Worm (Caenorhabditis elegans): ENCODE data around the gene cnt-1.
"Not testable (repeated sequence)": the region's sequence is repeated elsewhere in the genome, so short reads cannot be mapped to it uniquely, and the experiment has no call there.

Gene cnt-1

DNA sequence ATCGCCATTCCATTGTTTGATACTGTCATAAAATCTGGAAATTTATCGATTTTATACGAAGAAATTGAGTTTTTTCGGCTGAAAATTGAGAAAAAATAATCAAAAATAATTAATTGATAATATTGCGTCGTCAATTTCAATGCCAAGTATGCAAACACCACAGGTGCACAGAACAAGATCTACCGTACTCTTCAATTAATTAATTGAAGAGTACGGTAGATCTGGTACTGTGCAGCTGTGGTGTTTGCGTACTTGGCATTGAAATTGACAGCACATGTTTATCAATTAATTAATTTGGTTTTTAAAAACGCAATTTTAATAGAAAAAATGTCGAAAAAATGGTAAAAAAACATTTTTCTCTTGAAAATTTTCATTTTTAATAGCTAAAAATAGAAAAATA lies at the start of gene cnt-1:
TSS of gene cnt-1 (minus strand) at position 36 of the 400 bp plus-strand sequence.
- TF ChIP-seq eyg-1 (tag; optimal IDR thresholded peaks at IDR 0.05): no peak
- TF ChIP-seq syd-9 (tag; optimal IDR thresholded peaks at IDR 0.05): no peak
- no peak for TF ChIP-seq pqm-1 (tag; optimal IDR thresholded peaks at IDR 0.05)

DNA sequence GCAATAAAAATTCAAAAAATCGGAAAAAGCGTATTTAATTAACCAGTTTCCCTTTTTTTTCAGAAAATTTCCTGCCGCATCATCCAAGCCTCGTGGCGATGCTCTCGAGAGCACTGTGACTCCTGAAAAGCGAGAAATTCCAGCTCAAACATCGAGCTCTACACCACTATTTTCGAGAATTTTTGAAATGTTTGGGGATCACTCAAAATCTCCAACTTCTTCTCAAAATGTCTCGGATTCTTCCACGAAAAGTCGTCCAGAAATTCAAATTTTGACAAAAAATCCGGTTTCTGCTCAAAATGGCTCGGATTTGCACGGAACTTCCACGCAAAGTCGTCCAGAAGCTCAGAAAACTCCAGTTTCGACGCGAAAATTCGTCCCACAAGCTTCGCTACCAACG lies 49.3 kb upstream of the cnt-1 start:
- no peak for TF ChIP-seq npax-4 (tag; optimal IDR thresholded peaks at IDR 0.05)
- TF ChIP-seq ahr-1 (tag; optimal IDR thresholded peaks at IDR 0.05): no peak
- no peak for TF ChIP-seq hlh-15 (tag; optimal IDR thresholded peaks at IDR 0.05)
- no peak for TF ChIP-seq fkh-6 (tag; optimal IDR thresholded peaks at IDR 0.05)
- no peak for TF ChIP-seq pqm-1 (tag; optimal IDR thresholded peaks at IDR 0.05)
- no peak for TF ChIP-seq nfya-1 (tag; optimal IDR thresholded peaks at IDR 0.05)
- no peak for TF ChIP-seq K09A11.1 (tag; optimal IDR thresholded peaks at IDR 0.05; ENCODE audit: insufficient read depth)
- no peak for TF ChIP-seq fkh-10 (GFP tag; optimal IDR thresholded peaks at IDR 0.05)
- TF ChIP-seq hlh-8 (tag; optimal IDR thresholded peaks at IDR 0.05): no peak
- TF ChIP-seq sox-2 (GFP tag; IDR thresholded peaks at IDR 0.05): no peak
- TF ChIP-seq ceh-6 (GFP tag; optimal IDR thresholded peaks at IDR 0.05): no peak
- TF ChIP-seq pha-4 (tag; optimal IDR thresholded peaks at IDR 0.05): no peak
- no peak for TF ChIP-seq rnt-1 (tag; optimal IDR thresholded peaks at IDR 0.05)

DNA sequence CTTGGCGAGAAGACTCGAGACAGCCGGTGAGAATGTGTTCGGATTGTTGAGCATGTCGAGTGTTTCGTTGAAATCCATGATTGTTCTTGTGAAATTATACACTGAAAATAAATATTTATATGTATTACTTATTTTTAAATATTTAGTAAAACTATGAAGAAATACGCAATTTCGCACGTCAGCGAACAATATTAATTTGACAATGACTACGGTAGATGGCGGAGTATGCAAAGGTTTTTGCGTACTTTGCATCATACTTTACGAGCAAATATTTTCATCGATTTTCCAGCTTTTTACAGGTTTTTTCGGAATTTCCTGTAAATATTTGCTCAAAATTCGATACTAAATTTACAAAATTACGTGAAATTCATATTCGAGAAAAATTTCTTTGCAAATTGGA lies 42.2 kb upstream of the cnt-1 start, which contains the start of gene set-24:
TSS of gene set-24 (minus strand) at position 101 of the 400 bp plus-strand sequence.
- TF ChIP-seq ceh-18 (tag; optimal IDR thresholded peaks at IDR 0.05): no peak
- no peak for TF ChIP-seq ceh-34 (tag; optimal IDR thresholded peaks at IDR 0.05)
- no peak for TF ChIP-seq ceh-19 (GFP tag; optimal IDR thresholded peaks at IDR 0.05)
- no peak for TF ChIP-seq ceh-48 (tag; optimal IDR thresholded peaks at IDR 0.05)
- TF ChIP-seq pros-1 (tag; optimal IDR thresholded peaks at IDR 0.05): no peak
- TF ChIP-seq hlh-30 (tag; optimal IDR thresholded peaks at IDR 0.05; ENCODE audit: insufficient read depth): no peak
- no peak for TF ChIP-seq fkh-6 (tag; optimal IDR thresholded peaks at IDR 0.05)
- no peak for TF ChIP-seq unc-3 (GFP tag; conservative IDR thresholded peaks at IDR 0.05)
- no peak for TF ChIP-seq unc-3 (tag; optimal IDR thresholded peaks at IDR 0.05)
- TF ChIP-seq eyg-1 (tag; optimal IDR thresholded peaks at IDR 0.05): no peak
- TF ChIP-seq F13H6.1 (tag; optimal IDR thresholded peaks at IDR 0.05): no peak
- no peak for TF ChIP-seq syd-9 (tag; optimal IDR thresholded peaks at IDR 0.05)
- no peak for TF ChIP-seq ceh-22 (tag; optimal IDR thresholded peaks at IDR 0.05)
- TF ChIP-seq ets-4 (tag; optimal IDR thresholded peaks at IDR 0.05): no peak
- no peak for TF ChIP-seq gmeb-2 (tag; optimal IDR thresholded peaks at IDR 0.05)
- no peak for TF ChIP-seq hlh-13 (GFP tag; optimal IDR thresholded peaks at IDR 0.05)
- TF ChIP-seq pat-9 (tag; optimal IDR thresholded peaks at IDR 0.05): no peak
- no peak for TF ChIP-seq hlh-6 (tag; optimal IDR thresholded peaks at IDR 0.05)
- no peak for TF ChIP-seq nfya-1 (tag; optimal IDR thresholded peaks at IDR 0.05)

DNA sequence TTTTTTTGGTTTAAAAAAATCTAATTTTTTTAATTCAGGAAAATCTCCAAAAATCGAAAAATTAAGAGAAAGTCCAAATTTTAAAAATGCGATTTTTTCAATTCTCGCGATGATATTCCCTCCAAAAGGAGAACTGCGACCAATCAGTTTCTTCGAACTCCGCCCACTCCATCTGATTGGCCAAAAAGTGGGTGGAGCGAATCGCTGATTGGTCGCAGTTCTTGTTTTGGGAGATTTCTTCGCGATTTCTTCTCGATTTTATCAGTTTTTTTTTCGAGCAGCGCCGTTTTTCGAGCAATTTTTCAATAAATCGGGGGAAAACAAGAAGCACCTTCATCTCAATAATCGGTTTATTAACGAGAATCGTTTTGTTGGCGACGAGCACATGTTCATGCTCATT lies 41.7 kb upstream of the cnt-1 start:
- TF ChIP-seq syd-9 (tag; optimal IDR thresholded peaks at IDR 0.05) (no peak), ahr-1 (tag; optimal IDR thresholded peaks at IDR 0.05) (no peak), ceh-22 (tag; optimal IDR thresholded peaks at IDR 0.05) (no peak), Y22D7AL.16 (tag; optimal IDR thresholded peaks at IDR 0.05) (no peak), ceh-6 (GFP tag; optimal IDR thresholded peaks at IDR 0.05) (no peak), ceh-34 (tag; optimal IDR thresholded peaks at IDR 0.05) (no peak), nfya-1 (tag; optimal IDR thresholded peaks at IDR 0.05) (peak; percentile 91)

DNA sequence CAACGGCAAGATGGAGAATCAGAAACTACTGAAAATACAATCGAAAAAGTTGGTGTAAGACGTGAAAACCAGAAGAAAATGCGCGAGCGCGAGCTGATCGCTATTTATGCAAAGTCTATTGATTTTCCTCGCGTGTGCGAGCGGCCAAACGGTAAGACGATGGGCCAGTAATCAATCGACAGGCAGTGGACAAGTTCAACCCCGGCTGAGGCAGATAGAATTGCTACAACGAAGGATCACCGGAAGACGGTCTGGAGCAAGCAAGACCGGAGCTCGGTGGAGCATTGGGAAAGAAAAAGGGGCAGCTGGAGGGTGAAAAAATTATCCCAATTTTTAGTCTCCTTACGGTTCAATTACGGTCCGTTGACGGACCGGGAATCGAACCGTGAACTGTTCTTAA lies 34.0 kb upstream of the cnt-1 start:
- TF ChIP-seq unc-3 (GFP tag; conservative IDR thresholded peaks at IDR 0.05): 0 out of 2 replicates have a peak, but pooled peaks have one; percentile 4
- not testable (repeated sequence) for TF ChIP-seq unc-3 (tag; optimal IDR thresholded peaks at IDR 0.05)

DNA sequence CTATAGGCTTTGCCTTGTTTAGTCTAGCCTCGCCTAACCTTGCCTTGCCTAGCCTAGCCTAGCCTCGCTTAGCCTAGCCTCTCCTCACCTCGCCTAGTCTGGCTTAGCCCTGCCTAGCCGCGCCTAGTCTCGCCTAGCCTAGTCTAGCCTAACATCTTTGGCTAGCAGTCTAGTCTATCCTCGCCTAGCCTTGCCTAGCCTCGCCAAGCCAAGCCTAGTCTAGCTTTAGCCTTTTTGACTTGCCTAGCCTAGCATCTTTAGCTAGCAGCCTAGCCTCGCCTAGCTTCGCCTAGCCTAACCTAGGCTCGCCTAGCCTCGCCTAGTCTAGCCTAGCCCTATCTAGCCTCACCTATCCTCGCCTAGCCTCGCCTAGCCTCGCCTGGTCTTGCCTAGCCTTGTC lies 22.3 kb upstream of the cnt-1 start:
- TF ChIP-seq hlh-6 (tag; optimal IDR thresholded peaks at IDR 0.05) (peak; percentile 18), lim-6 (tag; optimal IDR thresholded peaks at IDR 0.05) (no peak), ztf-16 (tag; optimal IDR thresholded peaks at IDR 0.05) (no peak), C08G9.2 (tag; optimal IDR thresholded peaks at IDR 0.05) (no peak)
